Worm (Caenorhabditis elegans) whole organism, late embryonic: Measurements from ENCODE around the gene C29E4.12.

Source experiments
- C08G9.2 ChIP-seq: sonication (generic microtip); optimal IDR thresholded peaks from 2 replicates; lab custom pipeline; 2016; ENCODE audit warnings: mild to moderate bottlenecking, missing genetic modification characterization, moderate library complexity, missing compliant biosample characterization
- F13H6.1 ChIP-seq: sonication (generic microtip); optimal IDR thresholded peaks from 2 replicates; lab custom pipeline; 2016; ENCODE audit warnings: missing genetic modification characterization, missing compliant biosample characterization
- K02D7.2 ChIP-seq: sonication (generic microtip); optimal IDR thresholded peaks from 2 replicates; lab custom pipeline; 2017; ENCODE audit warnings: mild to moderate bottlenecking, missing genetic modification characterization, missing compliant biosample characterization
- K09A11.1 ChIP-seq: sonication (generic microtip); optimal IDR thresholded peaks from 2 replicates; lab custom pipeline; 2017; ENCODE audit warnings: antibody characterized with exemption, mild to moderate bottlenecking, missing genetic modification characterization, missing compliant biosample characterization; ENCODE audit not compliant: insufficient read depth
- ama-1 ChIP-seq: fragments of 150-350 bp; optimal IDR thresholded peaks from 2 replicates; lab custom pipeline; 2014
- ceh-14 ChIP-seq: sonication (generic microtip); optimal IDR thresholded peaks from 2 replicates; lab custom pipeline; 2016; ENCODE audit warnings: missing genotype, missing genetic modification characterization, missing compliant biosample characterization
- ceh-18 ChIP-seq: sonication (generic microtip); optimal IDR thresholded peaks from 2 replicates; lab custom pipeline; 2016; ENCODE audit warnings: missing genetic modification characterization, missing compliant biosample characterization
- ceh-2 ChIP-seq: sonication (generic microtip); optimal IDR thresholded peaks from 2 replicates; lab custom pipeline; 2016; ENCODE audit warnings: missing genotype, missing genetic modification characterization, missing compliant biosample characterization
- ceh-22 ChIP-seq: sonication (generic microtip); optimal IDR thresholded peaks from 2 replicates; lab custom pipeline; 2017; ENCODE audit warnings: missing biosample characterization, missing genetic modification characterization
- ceh-24 ChIP-seq: sonication (generic microtip); optimal IDR thresholded peaks from 2 replicates; lab custom pipeline; 2016; ENCODE audit warnings: mild to moderate bottlenecking, missing genetic modification characterization, missing compliant biosample characterization
- ceh-30 ChIP-seq: fragments of 150-350 bp; optimal IDR thresholded peaks from 2 replicates; lab custom pipeline; 2014; ENCODE audit warnings: missing biosample characterization, missing genetic modification characterization
- ceh-34 ChIP-seq: sonication (generic microtip); optimal IDR thresholded peaks from 2 replicates; lab custom pipeline; 2016; ENCODE audit warnings: mild to moderate bottlenecking, missing genetic modification characterization, missing compliant biosample characterization
- ceh-45 ChIP-seq: fragments of 200-800 bp; sonication (Bioruptor generic); IDR thresholded peaks from 2 replicates; pipeline ENCODE4 v1.3.6; 2022; ENCODE audit warnings: missing genetic modification reagents, missing genetic modification characterization, missing compliant biosample characterization
- ceh-6 ChIP-seq: fragments of 200-800 bp; sonication (Bioruptor generic); optimal IDR thresholded peaks from 2 replicates; lab custom pipeline; 2018; ENCODE audit warnings: mild to moderate bottlenecking, missing genetic modification characterization, missing compliant biosample characterization
- che-1 ChIP-seq: sonication (generic microtip); optimal IDR thresholded peaks from 2 replicates; lab custom pipeline; 2016; ENCODE audit warnings: mild to moderate bottlenecking, missing genetic modification characterization, missing compliant biosample characterization
- dmd-4 ChIP-seq: sonication (generic microtip); optimal IDR thresholded peaks from 2 replicates; lab custom pipeline; 2016; ENCODE audit warnings: borderline replicate concordance, missing genetic modification characterization, missing compliant biosample characterization
- elt-2 ChIP-seq: sonication (generic microtip); optimal IDR thresholded peaks from 2 replicates; lab custom pipeline; 2016; ENCODE audit warnings: missing genetic modification reagents, missing genetic modification characterization, missing compliant biosample characterization
- elt-4 ChIP-seq: sonication (generic microtip); optimal IDR thresholded peaks from 2 replicates; lab custom pipeline; 2016; ENCODE audit warnings: missing genetic modification characterization, missing compliant biosample characterization
- fkh-6 ChIP-seq: sonication (generic microtip); optimal IDR thresholded peaks from 2 replicates; lab custom pipeline; 2016; ENCODE audit warnings: missing genetic modification characterization, missing compliant biosample characterization
- hlh-30 ChIP-seq: sonication (generic microtip); optimal IDR thresholded peaks from 2 replicates; lab custom pipeline; 2017; ENCODE audit warnings: antibody characterized with exemption, missing genetic modification characterization, missing compliant biosample characterization; ENCODE audit not compliant: insufficient read depth
- hlh-8 ChIP-seq: sonication (generic microtip); optimal IDR thresholded peaks from 2 replicates; lab custom pipeline; 2016; ENCODE audit warnings: missing genotype, missing genetic modification characterization, missing compliant biosample characterization
- lim-6 ChIP-seq: sonication (generic microtip); optimal IDR thresholded peaks from 2 replicates; lab custom pipeline; 2016; ENCODE audit warnings: missing genetic modification characterization, missing compliant biosample characterization
- lin-11 ChIP-seq: fragments of 200-800 bp; sonication (Bioruptor generic); optimal IDR thresholded peaks from 2 replicates; lab custom pipeline; 2018; ENCODE audit warnings: mild to moderate bottlenecking, missing genetic modification characterization, missing compliant biosample characterization
- nfya-1 ChIP-seq: sonication (generic microtip); optimal IDR thresholded peaks from 2 replicates; lab custom pipeline; 2017; ENCODE audit warnings: missing genetic modification characterization, mild to moderate bottlenecking, missing compliant biosample characterization, antibody characterized with exemption, moderate library complexity
- npax-4 ChIP-seq: sonication (generic microtip); optimal IDR thresholded peaks from 2 replicates; lab custom pipeline; 2016; ENCODE audit warnings: missing genetic modification characterization, missing compliant biosample characterization
- pax-1 ChIP-seq: fragments of 150-350 bp; optimal IDR thresholded peaks from 2 replicates; lab custom pipeline; 2014; ENCODE audit warnings: missing biosample characterization, missing genetic modification characterization
- pha-2 ChIP-seq: sonication (generic microtip); optimal IDR thresholded peaks from 2 replicates; lab custom pipeline; 2017; ENCODE audit warnings: mild to moderate bottlenecking, missing genetic modification characterization, missing compliant biosample characterization
- pha-4 ChIP-seq: fragments of 150-350 bp; optimal IDR thresholded peaks from 2 replicates; lab custom pipeline; 2018; ENCODE audit warnings: missing biosample characterization, missing genetic modification reagents, missing genetic modification characterization
- pros-1 ChIP-seq: fragments of 150-350 bp; optimal IDR thresholded peaks from 2 replicates; lab custom pipeline; 2014; ENCODE audit warnings: missing biosample characterization, missing genetic modification reagents, missing genetic modification characterization
- rnt-1 ChIP-seq: sonication (generic microtip); optimal IDR thresholded peaks from 2 replicates; lab custom pipeline; 2016; ENCODE audit warnings: missing genetic modification characterization, missing compliant biosample characterization
- sox-2 ChIP-seq: fragments of 200-800 bp; sonication (Bioruptor generic); IDR thresholded peaks from 2 replicates; pipeline ENCODE4 v1.3.6; 2022; ENCODE audit warnings: missing genetic modification reagents, missing genetic modification characterization, missing compliant biosample characterization
- syd-9 ChIP-seq: sonication (generic microtip); optimal IDR thresholded peaks from 2 replicates; lab custom pipeline; 2016; ENCODE audit warnings: mild to moderate bottlenecking, missing genetic modification characterization, moderate library complexity, missing compliant biosample characterization
- tbx-2 ChIP-seq: sonication (generic microtip); optimal IDR thresholded peaks from 2 replicates; lab custom pipeline; 2016; ENCODE audit warnings: missing genetic modification characterization, missing compliant biosample characterization
- ttx-3 ChIP-seq: sonication (generic microtip); optimal IDR thresholded peaks from 2 replicates; lab custom pipeline; 2016; ENCODE audit warnings: missing genetic modification reagents, missing genetic modification characterization, missing compliant biosample characterization
- unc-3 ChIP-seq, 2 experiments: fragments of 200-800 bp in 1 of 2; sonication (Bioruptor generic) in 1 of 2; sonication (generic microtip) in 1 of 2; conservative IDR thresholded peaks in 1 of 2; optimal IDR thresholded peaks in 1 of 2; 2 replicates each; pipeline versions ENCODE4 v1.3.6 to Lab custom; 2016 to 2022; ENCODE audit warnings: missing compliant biosample characterization in 2 of 2, missing genetic modification characterization in 2 of 2, missing genetic modification reagents in 1 of 2
- unc-55 ChIP-seq: sonication (generic microtip); optimal IDR thresholded peaks from 2 replicates; lab custom pipeline; 2017; ENCODE audit warnings: missing biosample characterization, missing genetic modification reagents, missing genetic modification characterization
- unc-86 ChIP-seq: sonication (generic microtip); optimal IDR thresholded peaks from 2 replicates; lab custom pipeline; 2016; ENCODE audit warnings: missing genetic modification characterization, missing compliant biosample characterization
- zip-5 ChIP-seq: sonication (generic microtip); optimal IDR thresholded peaks from 2 replicates; lab custom pipeline; 2016; ENCODE audit warnings: missing genetic modification characterization, missing compliant biosample characterization
- ztf-16 ChIP-seq: sonication (generic microtip); optimal IDR thresholded peaks from 2 replicates; lab custom pipeline; 2017; ENCODE audit warnings: missing genetic modification characterization, missing compliant biosample characterization

The C29E4.12 gene

DNA sequence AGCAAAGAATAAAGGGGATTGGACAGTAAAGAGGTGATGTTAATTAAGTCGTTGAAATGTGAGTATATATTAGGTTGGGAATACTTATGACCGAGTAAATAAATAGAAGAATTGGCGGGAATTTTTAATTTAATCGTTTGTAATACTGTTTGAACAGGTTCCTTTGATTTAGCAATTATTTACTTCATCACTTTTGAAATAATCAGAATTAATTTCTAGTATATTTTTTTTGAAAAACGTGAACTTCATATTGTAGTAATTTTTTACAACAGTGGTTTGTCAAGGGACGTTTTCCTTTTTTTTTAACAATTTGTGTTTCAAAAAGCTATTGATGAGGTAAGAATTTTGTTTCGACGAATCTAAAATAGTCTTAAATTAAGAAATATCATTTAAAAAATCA is 18.7 kb upstream of the C29E4.12 start, which contains the start of gene C29E4.17:
C29E4.17 (plus strand) TSS at position 301 of the 400 bp plus-strand sequence.
- no peak for TF ChIP-seq ztf-16 (tag; lab: Kevin White, UChicago)
- no peak for TF ChIP-seq lim-6 (tag; lab: Kevin White, UChicago)
- no peak for TF ChIP-seq pax-1 (tag; lab: Kevin White, UChicago)
- no peak for TF ChIP-seq fkh-6
- no peak for TF ChIP-seq F13H6.1 (tag; lab: Kevin White, UChicago)
- no peak for TF ChIP-seq K02D7.2 (tag; lab: Kevin White, UChicago)
- TF ChIP-seq unc-55 (GFP tag; lab: Kevin White, UChicago): no peak
- no peak for TF ChIP-seq C08G9.2 (tag; lab: Kevin White, UChicago)
- TF ChIP-seq elt-2 (tag; lab: Kevin White, UChicago): no peak
- no peak for TF ChIP-seq pros-1 (tag; lab: Kevin White, UChicago)
- no peak for TF ChIP-seq pha-4 (tag; lab: Kevin White, UChicago)
- no peak for TF ChIP-seq unc-3 (GFP tag; conservative IDR thresholded peaks at IDR 0.05; lab: Robert Waterston, UW)
- no peak for TF ChIP-seq unc-3 (tag; optimal IDR thresholded peaks at IDR 0.05; lab: Kevin White, UChicago)
- TF ChIP-seq ceh-30 (tag; lab: Kevin White, UChicago): no peak
- TF ChIP-seq zip-5: no peak
- TF ChIP-seq syd-9 (tag; lab: Kevin White, UChicago): no peak
- no peak for TF ChIP-seq ceh-45 (GFP tag; lab: Robert Waterston, UW)
- no peak for TF ChIP-seq hlh-30 (tag; lab: Kevin White, UChicago)

DNA sequence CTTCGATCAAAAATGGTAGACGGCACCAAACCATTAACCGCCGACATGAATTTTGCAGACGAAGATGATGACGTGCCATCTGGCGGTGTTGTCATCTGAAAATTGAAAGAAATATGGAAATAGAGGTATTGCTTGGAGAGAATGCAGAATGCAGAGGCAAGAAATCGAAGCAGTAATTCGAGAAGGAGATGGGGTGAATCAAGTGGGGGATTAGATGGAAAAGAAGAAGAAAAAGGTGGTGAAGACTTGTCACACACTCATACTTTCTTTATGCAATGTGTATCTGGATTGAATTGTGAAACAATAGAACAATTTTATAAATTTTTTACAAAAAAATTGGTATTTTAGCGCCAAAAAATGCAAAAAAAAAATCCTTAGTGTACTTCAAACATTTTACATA is 16.1 kb upstream of the C29E4.12 start, which contains the start of gene tag-250:
tag-250 (minus strand) TSS at position 101 of the 400 bp plus-strand sequence.
- no peak for TF ChIP-seq ceh-34 (tag; lab: Kevin White, UChicago)
- TF ChIP-seq rnt-1 (tag; lab: Kevin White, UChicago): no peak
- TF ChIP-seq K02D7.2 (tag; lab: Kevin White, UChicago): no peak
- no peak for TF ChIP-seq ttx-3 (tag; lab: Kevin White, UChicago)
- no peak for TF ChIP-seq pha-2 (tag; lab: Kevin White, UChicago)
- TF ChIP-seq npax-4: no peak
- TF ChIP-seq K09A11.1 (tag; lab: Kevin White, UChicago): no peak
- TF ChIP-seq che-1 (tag; lab: Kevin White, UChicago): no peak
- no peak for TF ChIP-seq sox-2 (GFP tag; lab: Robert Waterston, UW)
- TF ChIP-seq elt-4 (tag; lab: Kevin White, UChicago): no peak
- no peak for TF ChIP-seq ceh-18 (tag; lab: Kevin White, UChicago)
- no peak for TF ChIP-seq unc-55 (GFP tag; lab: Kevin White, UChicago)
- no peak for TF ChIP-seq ceh-24 (tag; lab: Kevin White, UChicago)
- no peak for TF ChIP-seq ama-1
- TF ChIP-seq lin-11 (tag; lab: Kevin White, UChicago): no peak
- no peak for TF ChIP-seq ztf-16 (tag; lab: Kevin White, UChicago)
- TF ChIP-seq ceh-6 (GFP tag; lab: Kevin White, UChicago): no peak
- no peak for TF ChIP-seq unc-86 (tag; lab: Kevin White, UChicago)
- TF ChIP-seq tbx-2 (tag; lab: Kevin White, UChicago): no peak

ce11 chrIII:7925968-7926367 is 15.0 kb upstream of the C29E4.12 start:
- TF ChIP-seq ceh-22 (tag; lab: Kevin White, UChicago) (no peak), ceh-2 (tag; lab: Kevin White, UChicago) (peak; percentile 11)
- TF ChIP-seq, all 69 proteins: peak for 1

DNA sequence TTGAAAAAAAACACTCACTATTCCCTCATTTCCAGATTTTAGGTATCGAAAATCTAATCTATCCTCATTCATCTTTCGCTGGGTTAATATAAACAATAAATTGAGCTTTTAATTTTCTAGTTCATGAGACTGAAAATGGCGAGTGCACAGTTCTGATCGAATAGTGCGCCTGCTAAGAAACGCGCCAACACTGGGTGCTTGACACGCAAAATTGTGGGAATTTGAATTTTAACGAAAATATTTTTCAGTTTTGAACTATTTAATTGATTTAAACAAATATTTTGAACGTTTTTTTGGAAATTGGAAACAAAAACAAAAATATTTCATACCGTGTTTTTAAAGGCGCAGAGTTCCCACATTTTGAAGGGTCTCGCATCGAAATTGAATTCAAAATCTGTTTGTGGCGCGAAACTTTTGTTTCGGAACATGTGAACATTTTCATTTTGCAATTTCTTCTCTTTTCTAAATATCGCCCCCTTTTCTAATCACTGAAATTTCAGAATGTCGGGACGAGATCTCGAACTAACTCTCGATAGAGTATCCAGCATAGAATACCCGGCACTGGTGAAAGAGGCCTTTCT is 12.3 kb upstream of the C29E4.12 start, which contains the start of the genes C29E4.13 and npp-15:
C29E4.13 (minus strand) TSS at position 169 of the 581 bp plus-strand sequence.
npp-15 (plus strand) TSS at position 495 of the 581 bp plus-strand sequence.
- TF ChIP-seq nfya-1: peak; percentile 20
- TF ChIP-seq ceh-14 (tag; lab: Kevin White, UChicago): no peak
- TF ChIP-seq hlh-8 (tag; lab: Kevin White, UChicago): no peak
- TF ChIP-seq ttx-3 (tag; lab: Kevin White, UChicago): no peak
- no peak for TF ChIP-seq ceh-22 (tag; lab: Kevin White, UChicago)
- no peak for TF ChIP-seq dmd-4 (tag; lab: Kevin White, UChicago)
- TF ChIP-seq ceh-2 (tag; lab: Kevin White, UChicago): no peak
